Fruit fly (Drosophila melanogaster) Kc167 (cell line): ENCODE results near the gene CG7332.

Source experiments
- Myc ChIP-seq: fragments of >200 bp; optimal IDR thresholded peaks from 2 replicates; lab custom pipeline; 2017; ENCODE audit warnings: missing external identifiers
- Sin3A ChIP-seq: fragments of >200 bp; optimal IDR thresholded peaks from 2 replicates; lab custom pipeline; 2018; ENCODE audit warnings: missing external identifiers
- psq ChIP-seq: fragments of >200 bp; optimal IDR thresholded peaks from 2 replicates; lab custom pipeline; 2017; ENCODE audit warnings: missing external identifiers
- ttk ChIP-seq: sonication (Bioruptor generic); optimal IDR thresholded peaks from 2 replicates; lab custom pipeline; 2017; ENCODE audit warnings: missing external identifiers

- TF ChIP-seq Sin3A (lab: Kevin White, UChicago) (no peak), psq (lab: Kevin White, UChicago) (no peak), ttk (lab: Kevin White, UChicago) (no peak), Myc (lab: Kevin White, UChicago) (no peak)
These were observed 44.3 kb downstream of the CG7332 start for dm6 chrX:18928608-18929059.
